Worm (Caenorhabditis elegans): ENCODE data around the gene T03E6.8.

DNA sequence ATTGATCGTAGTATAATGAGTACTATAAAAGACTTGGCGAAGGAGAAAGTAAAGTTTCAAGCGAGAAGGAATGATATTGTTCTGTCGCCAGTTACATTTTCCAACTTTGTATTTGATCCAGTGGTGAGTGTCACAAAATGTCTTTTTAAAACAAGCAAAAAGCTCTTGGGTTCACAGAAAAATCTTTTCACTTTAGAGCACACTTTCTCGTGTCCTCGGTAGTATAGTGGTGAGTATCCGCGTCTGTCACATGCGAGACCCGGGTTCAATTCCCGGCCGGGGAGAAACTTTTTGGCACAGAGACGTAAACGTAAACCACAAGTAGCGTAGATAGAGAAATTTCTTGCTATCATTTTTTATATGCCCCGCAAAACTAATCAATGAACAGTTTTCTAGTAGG is 37.4 kb upstream of the T03E6.8 start:
- TF ChIP-seq syd-9 (tag; optimal IDR thresholded peaks at IDR 0.05) = no peak
- TF ChIP-seq ahr-1 (tag; optimal IDR thresholded peaks at IDR 0.05) = no peak
- TF ChIP-seq che-1 (tag; optimal IDR thresholded peaks at IDR 0.05) = no peak
- TF ChIP-seq ceh-9 (tag; optimal IDR thresholded peaks at IDR 0.05) = no peak
- TF ChIP-seq pag-3 (tag; optimal IDR thresholded peaks at IDR 0.05; ENCODE audit: borderline replicate concordance) = no peak
- no peak for TF ChIP-seq Y22D7AL.16 (tag; optimal IDR thresholded peaks at IDR 0.05)
